Fruit fly (Drosophila melanogaster): ENCODE measurements around the gene jvl.
A peak's percentile ranks its signal among the peaks of the same experiment; 100 is the strongest.

jvl gene

dm6 chr3R:14731061-14731780, 10.2 kb upstream of the jvl start, which contains the start of gene CG7530 (continued):
- TF ChIP-seq chn (GFP tag; optimal IDR thresholded peaks at IDR 0.05) (no peak), mirr (GFP tag; optimal IDR thresholded peaks at IDR 0.05) (no peak), vvl (GFP tag; IDR thresholded peaks at IDR 0.05) (peak; percentile 81), CG34376 (GFP tag; optimal IDR thresholded peaks at IDR 0.05) (no peak), Doc3 (GFP tag; IDR thresholded peaks at IDR 0.05; ENCODE audit: partially characterized antibody) (no peak), CG34224 (GFP tag; IDR thresholded peaks at IDR 0.05; ENCODE audit: partially characterized antibody) (no peak), CG4404 (GFP tag; IDR thresholded peaks at IDR 0.05) (no peak), Dip3 (GFP tag; optimal IDR thresholded peaks at IDR 0.05) (no peak), Awh (GFP tag; IDR thresholded peaks at IDR 0.05) (no peak), ash1 (GFP tag; optimal IDR thresholded peaks at IDR 0.05) (no peak), ara (GFP tag; IDR thresholded peaks at IDR 0.05) (no peak), Ets65A (GFP tag) (no peak), CG12104 (GFP tag; optimal IDR thresholded peaks at IDR 0.05) (no peak), exex (tag; optimal IDR thresholded peaks at IDR 0.05) (peak; percentile 29), cwo (GFP tag; optimal IDR thresholded peaks at IDR 0.05) (peak; percentile 59), CG12659 (GFP tag; optimal IDR thresholded peaks at IDR 0.05) (no peak), MTF-1 (GFP tag; optimal IDR thresholded peaks at IDR 0.05; ENCODE audit: borderline replicate concordance) (no peak), Ravus (GFP tag; IDR thresholded peaks at IDR 0.05) (no peak), Sox102F (GFP tag; optimal IDR thresholded peaks at IDR 0.05) (no peak), Bteb2 (GFP tag; optimal IDR thresholded peaks at IDR 0.05) (no peak), C15 (GFP tag; IDR thresholded peaks at IDR 0.05) (no peak), tll (GFP tag; optimal IDR thresholded peaks at IDR 0.05) (no peak), CG10654 (GFP tag; optimal IDR thresholded peaks at IDR 0.05) (no peak), CG13894 (tag; optimal IDR thresholded peaks at IDR 0.05) (no peak), H15 (GFP tag; IDR thresholded peaks at IDR 0.05) (no peak), E2f2 (GFP tag; IDR thresholded peaks at IDR 0.05) (no peak), BtbVII (GFP tag; optimal IDR thresholded peaks at IDR 0.05) (no peak), CG13624 (GFP tag; optimal IDR thresholded peaks at IDR 0.05) (no peak), toy (GFP tag; IDR thresholded peaks at IDR 0.05) (no peak), CG1233 (GFP tag; optimal IDR thresholded peaks at IDR 0.05) (no peak), CG15514 (GFP tag; optimal IDR thresholded peaks at IDR 0.05) (no peak), trem (tag; optimal IDR thresholded peaks at IDR 0.05) (no peak), Kr (GFP tag; optimal IDR thresholded peaks at IDR 0.05) (no peak), CG17912 (GFP tag; optimal IDR thresholded peaks at IDR 0.05) (no peak), z (GFP tag; IDR thresholded peaks at IDR 0.05) (no peak), CG10565 (GFP tag; optimal IDR thresholded peaks at IDR 0.05) (no peak), Poxn (GFP tag; IDR thresholded peaks at IDR 0.05) (no peak), slbo (GFP tag; IDR thresholded peaks at IDR 0.05) (0 out of 2 replicates have a peak, but pooled peaks have one; percentile 18), CG14050 (GFP tag; IDR thresholded peaks at IDR 0.05) (no peak), CG13123 (GFP tag; optimal IDR thresholded peaks at IDR 0.05) (no peak), CG12391 (tag; optimal IDR thresholded peaks at IDR 0.05) (peak; percentile 16), CG31441 (GFP tag; IDR thresholded peaks at IDR 0.05) (no peak), pum (GFP tag; optimal IDR thresholded peaks at IDR 0.05) (no peak), da (GFP tag; optimal IDR thresholded peaks at IDR 0.05) (no peak), pros (GFP tag; optimal IDR thresholded peaks at IDR 0.05) (no peak), CG4854 (GFP tag; optimal IDR thresholded peaks at IDR 0.05) (no peak), Asciz (GFP tag; optimal IDR thresholded peaks at IDR 0.05) (no peak), az2 (GFP tag; optimal IDR thresholded peaks at IDR 0.05) (no peak), E2f1 (GFP tag; IDR thresholded peaks at IDR 0.05) (no peak), tio (GFP tag; optimal IDR thresholded peaks at IDR 0.05) (no peak), jigr1 (GFP tag; IDR thresholded peaks at IDR 0.05) (no peak)

Data from whole organism, embryonic.